Worm (Caenorhabditis elegans) whole organism, mixed stage, embryonic: ENCODE data around the gene col-137.
"Not testable (repeated sequence)": the region's sequence is repeated elsewhere in the genome, so short reads cannot be mapped to it uniquely, and the experiment has no call there.

Source experiments
- ham-2 ChIP-seq: fragments of 200-800 bp; sonication (Bioruptor generic); optimal IDR thresholded peaks from 2 replicates; lab custom pipeline; 2018; ENCODE audit warnings: mild to moderate bottlenecking, missing genetic modification characterization, missing compliant biosample characterization
- ztf-11 ChIP-seq: fragments of 150-350 bp; optimal IDR thresholded peaks from 2 replicates; lab custom pipeline; 2014; ENCODE audit warnings: missing biosample characterization, missing genetic modification characterization

DNA sequence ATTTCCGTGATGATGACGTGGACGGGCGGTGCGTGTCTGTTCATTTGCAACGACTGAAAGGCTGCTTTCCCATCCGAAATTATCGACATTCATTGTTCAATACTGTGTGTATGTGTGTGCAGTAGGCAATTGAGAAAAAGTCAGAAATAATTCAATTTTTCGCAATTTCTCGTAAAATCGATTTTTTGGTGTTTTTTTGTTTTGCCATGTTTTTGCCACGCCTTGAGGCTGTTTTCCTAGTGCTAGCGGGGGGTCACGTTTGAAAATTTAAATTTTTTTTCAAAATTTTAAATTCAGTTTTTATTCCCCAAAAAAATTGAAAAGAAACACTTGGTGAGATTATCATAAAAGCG is 43.6 kb upstream of the col-137 start, which contains the start of gene Y51H4A.13:
- TF ChIP-seq ztf-11 (tag; lab: Kevin White, UChicago); ham-2 (GFP tag; lab: Kevin White, UChicago): not testable (repeated sequence)
